Fruit fly (Drosophila melanogaster) whole organism: ENCODE data around the gene CG33688.

Source experiments
- CG8478 ChIP-seq: fragments of >200 bp; optimal IDR thresholded peaks from 2 replicates; lab custom pipeline; 2018; ENCODE audit warnings: inconsistent platforms
- Dll ChIP-seq: fragments of >200 bp; optimal IDR thresholded peaks from 2 replicates; lab custom pipeline; 2017
- EcR ChIP-seq, 2 experiments: fragments of >200 bp; optimal IDR thresholded peaks; 2 replicates each; lab custom pipeline; 2017; ENCODE audit warnings: missing biosample characterization in 2 of 2, missing genetic modification characterization in 2 of 2, missing genetic modification reagents in 2 of 2
- pan ChIP-seq: fragments of >200 bp; optimal IDR thresholded peaks from 2 replicates; lab custom pipeline; 2017
- psq ChIP-seq: fragments of >200 bp; optimal IDR thresholded peaks from 2 replicates; lab custom pipeline; 2017
- usp ChIP-seq: fragments of >200 bp; optimal IDR thresholded peaks from 2 replicates; lab custom pipeline; 2017; ENCODE audit warnings: missing biosample characterization, missing genetic modification characterization, mixed read lengths

DNA sequence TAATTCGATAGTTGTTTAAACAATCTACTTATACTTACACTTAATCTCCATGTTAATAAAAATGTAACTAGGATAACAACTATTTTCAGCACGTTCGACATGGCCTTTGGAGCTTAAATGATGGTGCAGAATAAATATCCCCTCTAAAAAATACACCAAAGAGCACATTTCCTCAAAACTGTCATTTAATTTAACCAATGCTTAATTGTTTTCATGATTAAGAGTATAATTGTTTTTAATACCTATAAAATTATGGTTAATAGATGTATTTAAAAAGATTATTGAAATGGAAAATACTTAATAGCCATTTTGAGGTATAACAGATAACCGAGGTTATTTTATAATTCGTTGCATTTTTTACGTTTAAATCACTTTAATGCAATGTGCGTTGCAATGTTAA is 27.7 kb upstream of the CG33688 start, which contains the start of gene CG33795:
- TF ChIP-seq CG8478 (lab: Kevin White, UChicago) (no peak), Dll (lab: Kevin White, UChicago) (no peak), EcR (GFP tag; optimal IDR thresholded peaks at IDR 0.05; lab: Kevin White, UChicago) (no peak), pan (no peak), psq (lab: Kevin White, UChicago) (no peak), usp (no peak)
